Fruit fly (Drosophila melanogaster) whole organism, embryonic: Measurements from ENCODE around the gene Ccz1.
A peak's percentile ranks its signal among the peaks of the same experiment; 100 is the strongest.

Source experiments
- Atf-2 ChIP-seq: fragments of 200-800 bp; sonication (Bioruptor generic); optimal IDR thresholded peaks from 2 replicates; lab custom pipeline; 2016; ENCODE audit warnings: missing biosample characterization, missing genetic modification characterization
- Blimp-1 ChIP-seq: fragments of 200-800 bp; sonication (Bioruptor generic); optimal IDR thresholded peaks from 3 replicates; lab custom pipeline; 2018; ENCODE audit warnings: missing biosample characterization, missing genetic modification characterization, mild to moderate bottlenecking, moderate library complexity, missing genetic modification reagents
- C15 ChIP-seq: fragments of 200-800 bp; sonication (Bioruptor generic); IDR thresholded peaks from 3 replicates; pipeline ENCODE4 v1.3.6; 2022; ENCODE audit warnings: missing biosample characterization, missing genetic modification characterization
- CG10274 ChIP-seq: fragments of 200-800 bp; sonication (Bioruptor generic); optimal IDR thresholded peaks from 3 replicates; lab custom pipeline; 2017; ENCODE audit warnings: missing biosample characterization, mild to moderate bottlenecking, missing genetic modification characterization
- CG10462 ChIP-seq: fragments of 200-800 bp; sonication (Bioruptor generic); optimal IDR thresholded peaks from 2 replicates; lab custom pipeline; 2016; ENCODE audit warnings: missing biosample characterization, missing genetic modification characterization
- CG11093 ChIP-seq: fragments of 200-800 bp; sonication (Bioruptor generic); IDR thresholded peaks from 3 replicates; pipeline ENCODE4 v1.3.6; 2022; ENCODE audit warnings: missing biosample characterization, missing genetic modification characterization
- CG11723 ChIP-seq: fragments of 200-800 bp; sonication (Bioruptor generic); optimal IDR thresholded peaks from 2 replicates; lab custom pipeline; 2017; ENCODE audit warnings: missing biosample characterization, mild to moderate bottlenecking, missing genetic modification characterization
- CG12659 ChIP-seq: fragments of 200-800 bp; sonication (Bioruptor generic); optimal IDR thresholded peaks from 3 replicates; lab custom pipeline; 2017; ENCODE audit warnings: mild to moderate bottlenecking, missing biosample characterization, missing genetic modification reagents, missing genetic modification characterization
- CG13123 ChIP-seq: fragments of 200-800 bp; sonication (Bioruptor generic); optimal IDR thresholded peaks from 2 replicates; lab custom pipeline; 2016; ENCODE audit warnings: missing biosample characterization, missing genetic modification characterization
- CG15601 ChIP-seq: fragments of 200-800 bp; sonication (Bioruptor generic); optimal IDR thresholded peaks from 3 replicates; lab custom pipeline; 2019; ENCODE audit warnings: missing biosample characterization, mild to moderate bottlenecking, missing genetic modification characterization, moderate library complexity
- CG15696 ChIP-seq: fragments of 200-800 bp; sonication (Bioruptor generic); optimal IDR thresholded peaks from 2 replicates; lab custom pipeline; 2019; ENCODE audit warnings: missing biosample characterization, mild to moderate bottlenecking, missing genetic modification characterization, moderate library complexity
- CG17385 ChIP-seq: fragments of 200-800 bp; sonication (Bioruptor generic); optimal IDR thresholded peaks from 3 replicates; lab custom pipeline; 2018; ENCODE audit warnings: missing biosample characterization, mild to moderate bottlenecking, missing genetic modification characterization
- CG18262 ChIP-seq: fragments of 200-800 bp; optimal IDR thresholded peaks from 3 replicates; lab custom pipeline; 2019; ENCODE audit warnings: missing biosample characterization, mild to moderate bottlenecking, missing genetic modification characterization, moderate library complexity
- CG18599 ChIP-seq: fragments of 200-800 bp; sonication (Bioruptor generic); optimal IDR thresholded peaks from 3 replicates; lab custom pipeline; 2017; ENCODE audit warnings: missing biosample characterization, missing genetic modification characterization, mild to moderate bottlenecking, moderate library complexity, missing genetic modification reagents
- CG6689 ChIP-seq: fragments of 200-800 bp; sonication (Bioruptor generic); IDR thresholded peaks from 2 replicates; pipeline ENCODE4 v1.3.6; 2022; ENCODE audit warnings: missing biosample characterization, missing genetic modification characterization
- CG7556 ChIP-seq: fragments of 200-800 bp; sonication (Bioruptor generic); optimal IDR thresholded peaks from 2 replicates; lab custom pipeline; 2017; ENCODE audit warnings: missing biosample characterization, mild to moderate bottlenecking, missing genetic modification characterization
- CG8290 ChIP-seq, 3 experiments: fragments of 200-800 bp; sonication (Bioruptor generic); optimal IDR thresholded peaks; 2 replicates each; lab custom pipeline; 2016 to 2019; ENCODE audit warnings: missing biosample characterization in 3 of 3, missing genetic modification characterization in 3 of 3, mild to moderate bottlenecking in 2 of 3, moderate library complexity in 1 of 3
- Camta ChIP-seq: fragments of 200-800 bp; sonication (Bioruptor generic); optimal IDR thresholded peaks from 2 replicates; lab custom pipeline; 2016; ENCODE audit warnings: missing biosample characterization, missing genetic modification characterization
- D19A ChIP-seq: fragments of 200-800 bp; optimal IDR thresholded peaks from 3 replicates; lab custom pipeline; 2019; ENCODE audit warnings: missing biosample characterization, mild to moderate bottlenecking, missing genetic modification characterization, moderate library complexity
- Dref ChIP-seq: fragments of 200-800 bp; sonication (Bioruptor generic); IDR thresholded peaks from 2 replicates; pipeline ENCODE4 v1.3.6; 2022; ENCODE audit warnings: missing biosample characterization, missing genetic modification characterization
- HmgZ ChIP-seq: fragments of 200-800 bp; sonication (Bioruptor generic); optimal IDR thresholded peaks from 2 replicates; lab custom pipeline; 2018; ENCODE audit warnings: missing biosample characterization, mild to moderate bottlenecking, missing genetic modification characterization
- Lpt ChIP-seq: fragments of >200 bp; optimal IDR thresholded peaks from 2 replicates; lab custom pipeline; 2018; ENCODE audit warnings: missing biosample characterization, missing genetic modification characterization
- Max ChIP-seq: fragments of 200-800 bp; sonication (Bioruptor generic); optimal IDR thresholded peaks from 2 replicates; lab custom pipeline; 2016; ENCODE audit warnings: missing biosample characterization, mild to moderate bottlenecking, missing genetic modification characterization
- NK7.1 ChIP-seq: fragments of 200-800 bp; sonication (Bioruptor generic); optimal IDR thresholded peaks from 3 replicates; lab custom pipeline; 2016; ENCODE audit warnings: missing biosample characterization, missing genetic modification characterization
- Nf-YA ChIP-seq: fragments of 200-800 bp; sonication (Bioruptor generic); IDR thresholded peaks from 2 replicates; pipeline ENCODE4 v1.3.6; 2022; ENCODE audit warnings: missing biosample characterization, missing genetic modification characterization
- Ravus ChIP-seq: fragments of 200-800 bp; sonication (Bioruptor generic); IDR thresholded peaks from 2 replicates; pipeline ENCODE4 v1.3.6; 2022; ENCODE audit warnings: missing biosample characterization, missing genetic modification characterization
- Six4 ChIP-seq: fragments of 200-800 bp; sonication (Bioruptor generic); optimal IDR thresholded peaks from 2 replicates; lab custom pipeline; 2016; ENCODE audit warnings: missing biosample characterization, missing genetic modification characterization
- Sry-δ ChIP-seq: fragments of 200-800 bp; sonication (Bioruptor generic); optimal IDR thresholded peaks from 2 replicates; lab custom pipeline; 2016; ENCODE audit warnings: missing biosample characterization, missing genetic modification characterization
- Tbp ChIP-seq: fragments of >200 bp; optimal IDR thresholded peaks from 2 replicates; lab custom pipeline; 2018; ENCODE audit warnings: missing biosample characterization, missing genetic modification characterization
- Trl ChIP-seq, 3 experiments: fragments of >200 bp in 2 of 3; fragments of 200-800 bp in 1 of 3; sonication (Bioruptor generic) in 1 of 3; optimal IDR thresholded peaks; 2 replicates in 1 of 3; 3 replicates in 2 of 3; lab custom pipeline; 2016 to 2017; ENCODE audit warnings: missing biosample characterization in 1 of 3, missing genetic modification characterization in 1 of 3
- ato ChIP-seq: fragments of 200-800 bp; sonication (Bioruptor generic); IDR thresholded peaks from 2 replicates; pipeline ENCODE4 v1.3.6; 2022; ENCODE audit warnings: missing biosample characterization, missing genetic modification characterization; ENCODE audit not compliant: partially characterized antibody
- bowl ChIP-seq: fragments of 200-800 bp; sonication (Bioruptor generic); IDR thresholded peaks from 2 replicates; pipeline ENCODE4 v1.3.6; 2022; ENCODE audit warnings: missing biosample characterization, missing genetic modification characterization
- cg ChIP-seq: fragments of 200-800 bp; sonication (Bioruptor generic); optimal IDR thresholded peaks from 3 replicates; lab custom pipeline; 2019; ENCODE audit warnings: missing biosample characterization, mild to moderate bottlenecking, missing genetic modification characterization, moderate library complexity
- corto ChIP-seq: fragments of 200-800 bp; sonication (Bioruptor generic); optimal IDR thresholded peaks from 2 replicates; lab custom pipeline; 2016; ENCODE audit warnings: missing biosample characterization, mild to moderate bottlenecking, missing genetic modification characterization, moderate library complexity
- esg ChIP-seq: fragments of 200-800 bp; sonication (Bioruptor generic); conservative IDR thresholded peaks from 2 replicates; pipeline ENCODE4 v1.3.6; 2022; ENCODE audit warnings: missing biosample characterization, missing genetic modification characterization
- fd3F ChIP-seq: fragments of 200-800 bp; sonication (Bioruptor generic); optimal IDR thresholded peaks from 2 replicates; lab custom pipeline; 2018; ENCODE audit warnings: missing biosample characterization, mild to moderate bottlenecking, missing genetic modification characterization, moderate library complexity
- jing ChIP-seq: fragments of 200-800 bp; sonication (Bioruptor generic); optimal IDR thresholded peaks from 2 replicates; lab custom pipeline; 2018; ENCODE audit warnings: missing biosample characterization, mild to moderate bottlenecking, missing genetic modification characterization
- nerfin-1 ChIP-seq: fragments of 200-800 bp; sonication (Bioruptor generic); optimal IDR thresholded peaks from 3 replicates; lab custom pipeline; 2019; ENCODE audit warnings: missing biosample characterization, mild to moderate bottlenecking, missing genetic modification characterization, moderate library complexity
- p53 ChIP-seq: fragments of 200-800 bp; sonication (Bioruptor generic); optimal IDR thresholded peaks from 2 replicates; lab custom pipeline; 2016; ENCODE audit warnings: missing biosample characterization, missing genetic modification characterization
- pb ChIP-seq: fragments of 200-800 bp; sonication (Bioruptor generic); optimal IDR thresholded peaks from 3 replicates; lab custom pipeline; 2016; ENCODE audit warnings: missing biosample characterization, missing genetic modification characterization
- pros ChIP-seq: fragments of 200-800 bp; sonication (Bioruptor generic); optimal IDR thresholded peaks from 3 replicates; lab custom pipeline; 2019; ENCODE audit warnings: missing biosample characterization, mild to moderate bottlenecking, missing genetic modification characterization, moderate library complexity
- rib ChIP-seq: fragments of 200-800 bp; sonication (Bioruptor generic); IDR thresholded peaks from 2 replicates; pipeline ENCODE4 v1.3.6; 2022; ENCODE audit warnings: missing biosample characterization, missing genetic modification characterization
- salm ChIP-seq: fragments of 200-800 bp; sonication (Bioruptor generic); optimal IDR thresholded peaks from 2 replicates; lab custom pipeline; 2018; ENCODE audit warnings: missing biosample characterization, mild to moderate bottlenecking, missing genetic modification characterization
- scrt ChIP-seq: fragments of 200-800 bp; sonication (Bioruptor generic); optimal IDR thresholded peaks from 2 replicates; lab custom pipeline; 2018; ENCODE audit warnings: missing biosample characterization, mild to moderate bottlenecking, missing genetic modification characterization, moderate library complexity
- shn ChIP-seq: fragments of 200-800 bp; sonication (Bioruptor generic); optimal IDR thresholded peaks from 3 replicates; lab custom pipeline; 2016; ENCODE audit warnings: missing biosample characterization, missing genetic modification characterization
- sug ChIP-seq: fragments of 200-800 bp; optimal IDR thresholded peaks from 2 replicates; lab custom pipeline; 2019; ENCODE audit warnings: missing biosample characterization, mild to moderate bottlenecking, missing genetic modification characterization, moderate library complexity
- tna ChIP-seq: fragments of 200-800 bp; sonication (Bioruptor generic); IDR thresholded peaks from 2 replicates; pipeline ENCODE4 v1.3.6; 2022; ENCODE audit warnings: missing biosample characterization, missing genetic modification characterization; ENCODE audit not compliant: partially characterized antibody
- trem ChIP-seq: fragments of 200-800 bp; optimal IDR thresholded peaks from 3 replicates; lab custom pipeline; 2019; ENCODE audit warnings: missing biosample characterization, mild to moderate bottlenecking, missing genetic modification characterization, moderate library complexity

Ccz1 gene

DNA sequence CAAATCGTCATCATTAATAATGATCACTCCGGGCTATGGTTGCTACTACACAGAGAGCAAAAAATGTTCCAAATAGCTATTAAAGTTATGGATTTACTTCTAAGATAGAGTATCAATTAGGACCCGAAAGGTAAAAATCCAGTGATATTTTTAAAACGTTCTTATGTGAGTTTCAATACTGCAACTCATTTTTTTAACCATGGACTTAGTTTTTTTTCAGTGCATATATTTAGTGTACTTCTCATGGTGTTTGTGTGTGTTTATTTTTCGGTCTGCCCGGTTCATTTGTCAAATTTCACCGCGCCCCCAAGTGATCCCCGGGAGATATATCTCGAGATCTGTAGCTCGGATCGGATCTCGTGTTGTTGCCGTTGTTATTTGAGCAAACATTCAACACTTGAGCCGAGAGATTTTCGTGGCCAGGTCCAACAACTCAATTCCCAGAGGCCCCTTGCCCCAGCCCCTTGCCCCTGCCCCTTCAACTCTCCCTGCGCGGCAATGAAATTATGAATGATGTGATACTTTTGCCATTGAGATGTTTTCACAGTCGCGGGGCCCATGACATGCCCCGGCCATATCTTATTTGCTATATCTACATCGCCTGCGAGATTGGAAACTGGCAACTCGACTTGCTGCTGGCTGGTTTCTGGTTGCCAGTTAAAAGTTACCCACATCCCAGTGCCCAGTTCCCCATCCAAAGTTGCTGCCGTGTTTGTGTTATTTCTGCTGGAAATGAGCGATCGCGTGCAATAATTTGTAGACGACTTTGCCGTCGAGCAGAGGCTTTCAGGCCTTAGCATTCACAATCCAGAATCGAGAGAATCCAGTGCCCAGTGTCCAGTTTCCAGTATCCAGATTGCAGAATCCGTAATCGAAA lies 36.2 kb downstream of the Ccz1 start (continued):
- peak; percentile 52 for TF ChIP-seq CG18599 (GFP tag; lab: Kevin White, UChicago)
- TF ChIP-seq D19A (tag; lab: Kevin White, UChicago) = peak; percentile 87
- TF ChIP-seq nerfin-1 (tag; lab: Kevin White, UChicago) = peak; percentile 62
- TF ChIP-seq CG15601 (tag; lab: Kevin White, UChicago) = peak; percentile 74
- no peak for TF ChIP-seq Trl (optimal IDR thresholded peaks at IDR 0.05; lab: Kevin White, UChicago)
- TF ChIP-seq Trl (GFP tag; optimal IDR thresholded peaks at IDR 0.05; lab: Kevin White, UChicago) = no peak
- TF ChIP-seq scrt (GFP tag; lab: Kevin White, UChicago) = no peak
- peak; percentile 48 for TF ChIP-seq CG6689 (GFP tag; lab: Robert Waterston, UW)
- peak; percentile 63 for TF ChIP-seq Max
- TF ChIP-seq CG18262 (tag; lab: Kevin White, UChicago) = peak; percentile 83
- peak; percentile 29 for TF ChIP-seq CG12659 (GFP tag; lab: Kevin White, UChicago)
- peak; percentile 20 for TF ChIP-seq CG11723 (GFP tag; lab: Kevin White, UChicago)
- no peak for TF ChIP-seq p53 (GFP tag; lab: Kevin White, UChicago)
- no peak for TF ChIP-seq pros (GFP tag; lab: Kevin White, UChicago)
- TF ChIP-seq Dref (GFP tag; lab: Robert Waterston, UW) = no peak
- no peak for TF ChIP-seq corto
- no peak for TF ChIP-seq ato (GFP tag; lab: Robert Waterston, UW)
- peak; percentile 31 for TF ChIP-seq CG13123 (GFP tag; lab: Kevin White, UChicago)
- TF ChIP-seq CG10462 (GFP tag; lab: Kevin White, UChicago) = peak; percentile 63
- TF ChIP-seq CG15696 (tag; lab: Kevin White, UChicago) = peak; percentile 85
- no peak for TF ChIP-seq NK7.1
- TF ChIP-seq CG10274 = no peak
- TF ChIP-seq cg (GFP tag; lab: Kevin White, UChicago) = peak; percentile 33
- no peak for TF ChIP-seq Lpt
- no peak for TF ChIP-seq fd3F (GFP tag; lab: Kevin White, UChicago)
- peak; percentile 5 for TF ChIP-seq CG8290 (GFP tag; optimal IDR thresholded peaks at IDR 0.05; lab: Kevin White, UChicago)
- TF ChIP-seq CG8290 (tag; optimal IDR thresholded peaks at IDR 0.05; lab: Kevin White, UChicago) = peak in 1 of 2 experiments; percentile 30
- no peak for TF ChIP-seq tna (GFP tag; lab: Robert Waterston, UW)
- no peak for TF ChIP-seq C15 (GFP tag; lab: Robert Waterston, UW)
- TF ChIP-seq CG17385 (GFP tag; lab: Kevin White, UChicago) = peak; percentile 49
- peak; percentile 9 for TF ChIP-seq salm
- peak; percentile 69 for TF ChIP-seq trem (tag; lab: Kevin White, UChicago)
- no peak for TF ChIP-seq Tbp (GFP tag; lab: Kevin White, UChicago)
- peak; percentile 58 for TF ChIP-seq CG7556 (GFP tag; lab: Kevin White, UChicago)
- peak; percentile 33 for TF ChIP-seq Sry-δ (GFP tag; lab: Kevin White, UChicago)
- peak; percentile 71 for TF ChIP-seq jing (GFP tag; lab: Kevin White, UChicago)
- no peak for TF ChIP-seq bowl (GFP tag; lab: Robert Waterston, UW)
- peak; percentile 68 for TF ChIP-seq Six4 (GFP tag; lab: Kevin White, UChicago)
- TF ChIP-seq esg (GFP tag; lab: Robert Waterston, UW) = peak; percentile 55
- peak; percentile 71 for TF ChIP-seq Atf-2
- TF ChIP-seq sug (tag; lab: Kevin White, UChicago) = no peak
- TF ChIP-seq Ravus (GFP tag; lab: Robert Waterston, UW) = no peak
- no peak for TF ChIP-seq pb (GFP tag; lab: Kevin White, UChicago)
- peak; percentile 60 for TF ChIP-seq shn (GFP tag; lab: Kevin White, UChicago)
- TF ChIP-seq rib = no peak
- TF ChIP-seq Blimp-1 (GFP tag; lab: Kevin White, UChicago) = peak; percentile 75
- no peak for TF ChIP-seq HmgZ (tag; lab: Kevin White, UChicago)
- 0 out of 3 replicates have a peak, but pooled peaks have one; percentile 28 for TF ChIP-seq CG11093 (GFP tag; lab: Robert Waterston, UW)
- peak; percentile 49 for TF ChIP-seq Camta (GFP tag; lab: Kevin White, UChicago)
- no peak for TF ChIP-seq Nf-YA (GFP tag; lab: Robert Waterston, UW)
